Worm (Caenorhabditis elegans) whole organism, late embryonic: ENCODE data around the gene ebp-3.
"Not testable (repeated sequence)": the region's sequence is repeated elsewhere in the genome, so short reads cannot be mapped to it uniquely, and the experiment has no call there.

Experiments
- F13H6.1 ChIP-seq: sonication (generic microtip); optimal IDR thresholded peaks from 2 replicates; lab custom pipeline; 2016; ENCODE audit warnings: missing genetic modification characterization, missing compliant biosample characterization
- T23F11.4 ChIP-seq: fragments of 200-800 bp; sonication (Bioruptor generic); optimal IDR thresholded peaks from 2 replicates; lab custom pipeline; 2018; ENCODE audit warnings: mild to moderate bottlenecking, missing genetic modification characterization, missing compliant biosample characterization
- Y22D7AL.16 ChIP-seq: sonication (generic microtip); optimal IDR thresholded peaks from 2 replicates; lab custom pipeline; 2016; ENCODE audit warnings: missing genetic modification characterization, missing compliant biosample characterization
- ceh-18 ChIP-seq: sonication (generic microtip); optimal IDR thresholded peaks from 2 replicates; lab custom pipeline; 2016; ENCODE audit warnings: missing genetic modification characterization, missing compliant biosample characterization
- ceh-19 ChIP-seq: fragments of 200-800 bp; sonication (Bioruptor generic); optimal IDR thresholded peaks from 2 replicates; lab custom pipeline; 2018; ENCODE audit warnings: mild to moderate bottlenecking, missing genetic modification characterization, missing compliant biosample characterization
- ceh-22 ChIP-seq: sonication (generic microtip); optimal IDR thresholded peaks from 2 replicates; lab custom pipeline; 2017; ENCODE audit warnings: missing biosample characterization, missing genetic modification characterization
- ceh-24 ChIP-seq: sonication (generic microtip); optimal IDR thresholded peaks from 2 replicates; lab custom pipeline; 2016; ENCODE audit warnings: mild to moderate bottlenecking, missing genetic modification characterization, missing compliant biosample characterization
- ceh-30 ChIP-seq: fragments of 150-350 bp; optimal IDR thresholded peaks from 2 replicates; lab custom pipeline; 2014; ENCODE audit warnings: missing biosample characterization, missing genetic modification characterization
- ceh-9 ChIP-seq: sonication (generic microtip); optimal IDR thresholded peaks from 2 replicates; lab custom pipeline; 2016; ENCODE audit warnings: mild to moderate bottlenecking, missing genetic modification characterization, inconsistent platforms, missing compliant biosample characterization
- che-1 ChIP-seq: sonication (generic microtip); optimal IDR thresholded peaks from 2 replicates; lab custom pipeline; 2016; ENCODE audit warnings: mild to moderate bottlenecking, missing genetic modification characterization, missing compliant biosample characterization
- dve-1 ChIP-seq: sonication (generic microtip); optimal IDR thresholded peaks from 2 replicates; lab custom pipeline; 2017; ENCODE audit warnings: antibody characterized with exemption, mild to moderate bottlenecking, missing genetic modification characterization, missing compliant biosample characterization
- elt-2 ChIP-seq: sonication (generic microtip); optimal IDR thresholded peaks from 2 replicates; lab custom pipeline; 2016; ENCODE audit warnings: missing genetic modification reagents, missing genetic modification characterization, missing compliant biosample characterization
- ets-4 ChIP-seq: sonication (generic microtip); optimal IDR thresholded peaks from 2 replicates; lab custom pipeline; 2016; ENCODE audit warnings: missing genetic modification characterization, missing compliant biosample characterization
- fkh-10 ChIP-seq: fragments of 150-350 bp; optimal IDR thresholded peaks from 2 replicates; lab custom pipeline; 2014; ENCODE audit warnings: missing biosample characterization, missing genetic modification reagents, missing genetic modification characterization
- gmeb-2 ChIP-seq: sonication (generic microtip); optimal IDR thresholded peaks from 2 replicates; lab custom pipeline; 2016; ENCODE audit warnings: missing genetic modification characterization, inconsistent platforms, missing compliant biosample characterization
- hlh-8 ChIP-seq: sonication (generic microtip); optimal IDR thresholded peaks from 2 replicates; lab custom pipeline; 2016; ENCODE audit warnings: missing genotype, missing genetic modification characterization, missing compliant biosample characterization
- lim-6 ChIP-seq: sonication (generic microtip); optimal IDR thresholded peaks from 2 replicates; lab custom pipeline; 2016; ENCODE audit warnings: missing genetic modification characterization, missing compliant biosample characterization
- madf-2 ChIP-seq: sonication (generic microtip); optimal IDR thresholded peaks from 2 replicates; lab custom pipeline; 2017; ENCODE audit warnings: missing genetic modification characterization, missing compliant biosample characterization
- nfya-1 ChIP-seq: sonication (generic microtip); optimal IDR thresholded peaks from 2 replicates; lab custom pipeline; 2017; ENCODE audit warnings: missing genetic modification characterization, mild to moderate bottlenecking, missing compliant biosample characterization, antibody characterized with exemption, moderate library complexity
- odd-2 ChIP-seq: sonication (generic microtip); optimal IDR thresholded peaks from 2 replicates; lab custom pipeline; 2017; ENCODE audit warnings: antibody characterized with exemption, mild to moderate bottlenecking, missing genetic modification characterization, missing compliant biosample characterization
- pha-2 ChIP-seq: sonication (generic microtip); optimal IDR thresholded peaks from 2 replicates; lab custom pipeline; 2017; ENCODE audit warnings: mild to moderate bottlenecking, missing genetic modification characterization, missing compliant biosample characterization
- pha-4 ChIP-seq: fragments of 150-350 bp; optimal IDR thresholded peaks from 2 replicates; lab custom pipeline; 2018; ENCODE audit warnings: missing biosample characterization, missing genetic modification reagents, missing genetic modification characterization
- rnt-1 ChIP-seq: sonication (generic microtip); optimal IDR thresholded peaks from 2 replicates; lab custom pipeline; 2016; ENCODE audit warnings: missing genetic modification characterization, missing compliant biosample characterization
- sox-2 ChIP-seq: fragments of 200-800 bp; sonication (Bioruptor generic); IDR thresholded peaks from 2 replicates; pipeline ENCODE4 v1.3.6; 2022; ENCODE audit warnings: missing genetic modification reagents, missing genetic modification characterization, missing compliant biosample characterization
- sox-4 ChIP-seq: sonication (generic microtip); optimal IDR thresholded peaks from 2 replicates; lab custom pipeline; 2017; ENCODE audit warnings: mild to moderate bottlenecking, missing genetic modification characterization, inconsistent platforms, missing compliant biosample characterization
- tbx-2 ChIP-seq: sonication (generic microtip); optimal IDR thresholded peaks from 2 replicates; lab custom pipeline; 2016; ENCODE audit warnings: missing genetic modification characterization, missing compliant biosample characterization
- ttx-3 ChIP-seq: sonication (generic microtip); optimal IDR thresholded peaks from 2 replicates; lab custom pipeline; 2016; ENCODE audit warnings: missing genetic modification reagents, missing genetic modification characterization, missing compliant biosample characterization
- unc-55 ChIP-seq: sonication (generic microtip); optimal IDR thresholded peaks from 2 replicates; lab custom pipeline; 2017; ENCODE audit warnings: missing biosample characterization, missing genetic modification reagents, missing genetic modification characterization
- ztf-16 ChIP-seq: sonication (generic microtip); optimal IDR thresholded peaks from 2 replicates; lab custom pipeline; 2017; ENCODE audit warnings: missing genetic modification characterization, missing compliant biosample characterization

The ebp-3 gene

ce11 chrV:18055297-18056019 is at the start of gene ebp-3, which contains the start of gene Y59A8B.25:
ebp-3 (plus strand) TSS chrV:18055969.
Y59A8B.25 (minus strand) TSS chrV:18055397.
- not testable (repeated sequence) for TF ChIP-seq elt-2, F13H6.1, nfya-1 (tag; lab: Kevin White, UChicago)

DNA sequence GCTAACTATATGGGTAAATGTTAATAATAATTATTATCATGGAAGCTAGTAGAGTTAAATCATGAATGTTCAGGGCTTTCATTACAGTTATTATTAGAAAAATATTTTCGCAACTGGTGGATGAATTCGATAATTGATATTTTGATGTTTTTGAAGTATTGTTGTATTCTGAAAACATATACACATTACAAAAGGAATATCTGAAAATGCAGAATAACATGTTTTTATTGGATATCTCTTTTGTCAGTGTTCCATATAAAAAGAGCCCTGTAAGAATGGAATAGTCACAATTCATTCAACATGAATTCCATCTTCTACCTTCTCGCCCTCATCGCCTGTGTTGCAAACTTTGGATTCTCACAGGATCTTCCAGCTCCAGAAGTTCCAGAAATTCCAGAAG is 48.8 kb upstream of the ebp-3 start, which contains the start of gene Y59A8B.19:
Gene Y59A8B.19, plus strand, starts transcription at position 301 of the 400 bp plus-strand sequence.
- not testable (repeated sequence) for TF ChIP-seq ceh-9, madf-2, ceh-18 (tag; lab: Kevin White, UChicago)

DNA sequence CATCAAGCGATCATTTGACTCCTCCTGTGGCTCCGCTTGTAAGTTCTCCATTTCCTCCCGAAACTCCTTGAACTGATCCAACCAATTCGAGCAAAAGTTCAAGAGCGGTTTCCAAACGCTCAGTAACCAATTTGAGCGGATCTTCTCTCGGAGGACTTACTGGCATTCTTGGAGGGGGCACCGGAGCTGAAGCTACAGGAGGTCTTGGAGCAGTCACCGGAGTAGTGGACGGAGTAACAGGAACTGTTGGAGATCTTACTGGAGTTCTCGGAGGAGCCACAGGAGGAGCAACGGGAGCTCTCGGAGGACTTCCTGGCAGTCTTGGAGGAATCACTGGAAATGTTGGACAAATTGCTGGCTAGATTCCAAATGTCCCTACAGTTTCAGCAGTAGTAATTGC is 47.1 kb upstream of the ebp-3 start:
- TF ChIP-seq sox-4 (tag; lab: Kevin White, UChicago): no peak
- TF ChIP-seq gmeb-2: no peak
- TF ChIP-seq ttx-3 (tag; lab: Kevin White, UChicago): no peak
- TF ChIP-seq pha-2: no peak
- TF ChIP-seq tbx-2 (tag; lab: Kevin White, UChicago): no peak

ce11 chrV:18010737-18011136 is 45.0 kb upstream of the ebp-3 start, which contains the start of gene Y59A8B.26:
Y59A8B.26 (minus strand) TSS chrV:18010837.
- not testable (repeated sequence) for TF ChIP-seq ets-4; dve-1 (tag; lab: Kevin White, UChicago); tbx-2 (tag; lab: Kevin White, UChicago)

DNA sequence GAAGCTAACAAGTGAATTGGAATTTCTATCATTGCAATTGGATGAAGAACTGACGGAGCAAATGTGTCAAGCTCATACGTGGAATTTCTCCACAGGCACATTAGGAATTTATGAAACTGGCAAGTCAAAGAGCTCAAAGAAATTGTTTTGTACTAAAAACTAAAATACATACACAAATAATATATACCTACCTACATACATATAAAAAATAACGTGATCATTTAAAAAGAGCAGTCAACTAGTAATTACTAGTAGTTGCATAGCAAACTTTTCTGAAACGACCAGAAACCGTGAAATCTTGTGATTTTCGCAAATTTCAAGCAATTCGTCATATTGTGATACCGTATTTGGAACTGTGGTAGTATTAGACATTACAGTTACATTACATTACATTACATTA is 41.7 kb upstream of the ebp-3 start, which contains the start of gene srh-133:
Gene srh-133, minus strand, starts transcription at position 101 of the 400 bp plus-strand sequence.
- TF ChIP-seq madf-2 (tag; lab: Kevin White, UChicago): no peak
- no peak for TF ChIP-seq che-1 (tag; lab: Kevin White, UChicago)
- no peak for TF ChIP-seq ceh-19 (GFP tag; lab: Kevin White, UChicago)
- no peak for TF ChIP-seq rnt-1 (tag; lab: Kevin White, UChicago)
- no peak for TF ChIP-seq pha-4
- TF ChIP-seq hlh-8 (tag; lab: Kevin White, UChicago): no peak
- TF ChIP-seq T23F11.4 (GFP tag; lab: Kevin White, UChicago): no peak
- TF ChIP-seq sox-2 (GFP tag; lab: Robert Waterston, UW): no peak
- TF ChIP-seq ztf-16 (tag; lab: Kevin White, UChicago): no peak
- no peak for TF ChIP-seq unc-55 (GFP tag; lab: Kevin White, UChicago)

ce11 chrV:18017226-18017625 is 38.5 kb upstream of the ebp-3 start, which contains the start of gene srh-134:
srh-134 (minus strand) TSS chrV:18017326.
- TF ChIP-seq ceh-22 (no peak), ceh-24 (tag; lab: Kevin White, UChicago) (no peak), fkh-10 (GFP tag; lab: Kevin White, UChicago) (no peak), Y22D7AL.16 (tag; lab: Kevin White, UChicago) (no peak), ceh-30 (no peak), odd-2 (tag; lab: Kevin White, UChicago) (no peak), tbx-2 (tag; lab: Kevin White, UChicago) (no peak), lim-6 (tag; lab: Kevin White, UChicago) (no peak)
- TF ChIP-seq, all 69 proteins: peak for 0
